Fruit fly (Drosophila melanogaster) whole organism, embryonic: ENCODE results near the gene CG31760.

Source experiments
- Bgb ChIP-seq: fragments of 200-800 bp; sonication (Bioruptor generic); IDR thresholded peaks from 2 replicates; pipeline ENCODE4 v1.3.6; 2022; ENCODE audit warnings: missing biosample characterization, missing genetic modification characterization; ENCODE audit not compliant: partially characterized antibody
- CG10209 ChIP-seq: fragments of 200-800 bp; sonication (Bioruptor generic); optimal IDR thresholded peaks from 3 replicates; lab custom pipeline; 2017; ENCODE audit warnings: missing biosample characterization, mild to moderate bottlenecking, missing genetic modification characterization, missing genetic modification reagents
- CG10366 ChIP-seq: fragments of 200-800 bp; sonication (Bioruptor generic); IDR thresholded peaks from 2 replicates; pipeline ENCODE4 v1.3.6; 2022; ENCODE audit warnings: missing biosample characterization, missing genetic modification characterization
- CG10543 ChIP-seq: fragments of 200-800 bp; sonication (Bioruptor generic); optimal IDR thresholded peaks from 3 replicates; lab custom pipeline; 2017; ENCODE audit warnings: missing biosample characterization, mild to moderate bottlenecking, missing genetic modification characterization, moderate library complexity
- CG11456 ChIP-seq: fragments of 200-800 bp; sonication (Bioruptor generic); IDR thresholded peaks from 3 replicates; pipeline ENCODE4 v1.3.6; 2022; ENCODE audit warnings: missing biosample characterization, missing genetic modification characterization
- CG12104 ChIP-seq: fragments of 200-800 bp; sonication (Bioruptor generic); optimal IDR thresholded peaks from 3 replicates; lab custom pipeline; 2016; ENCODE audit warnings: missing biosample characterization, missing genetic modification characterization
- CG12659 ChIP-seq: fragments of 200-800 bp; sonication (Bioruptor generic); optimal IDR thresholded peaks from 3 replicates; lab custom pipeline; 2017; ENCODE audit warnings: mild to moderate bottlenecking, missing biosample characterization, missing genetic modification reagents, missing genetic modification characterization
- CG15479 ChIP-seq: fragments of 200-800 bp; sonication (Bioruptor generic); optimal IDR thresholded peaks from 3 replicates; lab custom pipeline; 2019; ENCODE audit warnings: missing biosample characterization, mild to moderate bottlenecking, missing genetic modification characterization, moderate library complexity
- CG15696 ChIP-seq: fragments of 200-800 bp; sonication (Bioruptor generic); optimal IDR thresholded peaks from 2 replicates; lab custom pipeline; 2019; ENCODE audit warnings: missing biosample characterization, mild to moderate bottlenecking, missing genetic modification characterization, moderate library complexity
- CG16813 ChIP-seq: fragments of 200-800 bp; sonication (Bioruptor generic); IDR thresholded peaks from 3 replicates; pipeline ENCODE4 v1.3.6; 2022; ENCODE audit warnings: missing biosample characterization, missing genetic modification characterization; ENCODE audit not compliant: partially characterized antibody
- CG17186 ChIP-seq: fragments of 200-800 bp; sonication (Bioruptor generic); optimal IDR thresholded peaks from 3 replicates; lab custom pipeline; 2017; ENCODE audit warnings: missing biosample characterization, missing genetic modification reagents, missing genetic modification characterization
- CG2116 ChIP-seq: fragments of 200-800 bp; sonication (Bioruptor generic); optimal IDR thresholded peaks from 3 replicates; lab custom pipeline; 2018; ENCODE audit warnings: missing biosample characterization, mild to moderate bottlenecking, missing genetic modification characterization
- CG2678 ChIP-seq: fragments of 200-800 bp; sonication (Bioruptor generic); optimal IDR thresholded peaks from 3 replicates; lab custom pipeline; 2019; ENCODE audit warnings: missing biosample characterization, mild to moderate bottlenecking, missing genetic modification characterization, moderate library complexity
- CG32772 ChIP-seq: fragments of 200-800 bp; sonication (Bioruptor generic); IDR thresholded peaks from 2 replicates; pipeline ENCODE4 v1.3.6; 2022; ENCODE audit warnings: missing biosample characterization, missing genetic modification characterization
- CG3726 ChIP-seq: fragments of 200-800 bp; sonication (Bioruptor generic); IDR thresholded peaks from 3 replicates; pipeline ENCODE4, ENCODE4 v1.3.6; 2022; ENCODE audit warnings: missing biosample characterization, missing genetic modification characterization
- CG4424 ChIP-seq: fragments of 200-800 bp; sonication (Bioruptor generic); optimal IDR thresholded peaks from 3 replicates; lab custom pipeline; 2016; ENCODE audit warnings: missing biosample characterization, missing genetic modification characterization
- CG8388 ChIP-seq: fragments of 200-800 bp; sonication (Bioruptor generic); optimal IDR thresholded peaks from 2 replicates; lab custom pipeline; 2019; ENCODE audit warnings: missing biosample characterization, mild to moderate bottlenecking, missing genetic modification characterization, moderate library complexity
- CG9932 ChIP-seq: fragments of 200-800 bp; sonication (Bioruptor generic); IDR thresholded peaks from 2 replicates; pipeline ENCODE4 v1.3.6; 2022; ENCODE audit warnings: missing biosample characterization, missing genetic modification characterization
- CkIIα-i1 ChIP-seq: fragments of 200-800 bp; sonication (Bioruptor generic); IDR thresholded peaks from 2 replicates; pipeline ENCODE4 v1.3.6; 2022; ENCODE audit warnings: missing biosample characterization, missing genetic modification characterization
- D ChIP-seq, 2 experiments: fragments of 200-800 bp in 1 of 2; fragments of >200 bp in 1 of 2; sonication (Bioruptor generic) in 1 of 2; optimal IDR thresholded peaks; 2 replicates in 1 of 2; 3 replicates in 1 of 2; lab custom pipeline; 2017; ENCODE audit warnings: mild to moderate bottlenecking in 1 of 2, missing biosample characterization in 1 of 2, missing genetic modification characterization in 1 of 2, missing genetic modification reagents in 1 of 2
- Dp ChIP-seq: fragments of 200-800 bp; sonication (Bioruptor generic); optimal IDR thresholded peaks from 2 replicates; lab custom pipeline; 2018; ENCODE audit warnings: missing biosample characterization, mild to moderate bottlenecking, missing genetic modification characterization, moderate library complexity
- E2f2 ChIP-seq: fragments of 200-800 bp; sonication (Bioruptor generic); IDR thresholded peaks from 2 replicates; pipeline ENCODE4 v1.3.6; 2022; ENCODE audit warnings: missing biosample characterization, missing genetic modification characterization
- Ets97D ChIP-seq: fragments of 200-800 bp; sonication (Bioruptor generic); optimal IDR thresholded peaks from 3 replicates; lab custom pipeline; 2016; ENCODE audit warnings: missing biosample characterization, missing genetic modification characterization
- Hsf ChIP-seq: fragments of 200-800 bp; sonication (Bioruptor generic); optimal IDR thresholded peaks from 3 replicates; lab custom pipeline; 2016; ENCODE audit warnings: missing biosample characterization, missing genetic modification characterization
- Lhr ChIP-seq: fragments of 200-800 bp; sonication (Bioruptor generic); optimal IDR thresholded peaks from 3 replicates; lab custom pipeline; 2017; ENCODE audit warnings: mild to moderate bottlenecking, missing biosample characterization, missing genetic modification reagents, missing genetic modification characterization
- MESR4 ChIP-seq: fragments of 200-800 bp; sonication (Bioruptor generic); optimal IDR thresholded peaks from 2 replicates; lab custom pipeline; 2018; ENCODE audit warnings: missing biosample characterization, mild to moderate bottlenecking, missing genetic modification characterization, moderate library complexity
- Med ChIP-seq: fragments of 200-800 bp; sonication (Bioruptor generic); peaks from one replicate; lab custom pipeline; 2016; ENCODE audit warnings: missing biosample characterization, missing genetic modification characterization, mild to moderate bottlenecking, inconsistent platforms, moderate library complexity
- NFAT ChIP-seq: fragments of 200-800 bp; sonication (Bioruptor generic); IDR thresholded peaks from 2 replicates; pipeline ENCODE4 v1.3.6; 2022; ENCODE audit warnings: missing biosample characterization, missing genetic modification characterization
- Pdp1 ChIP-seq, 2 experiments: fragments of 200-800 bp; sonication (Bioruptor generic); optimal IDR thresholded peaks; 3 replicates each; lab custom pipeline; 2016; ENCODE audit warnings: missing biosample characterization in 2 of 2, missing genetic modification characterization in 2 of 2, mild to moderate bottlenecking in 1 of 2, moderate library complexity in 1 of 2
- Ravus ChIP-seq: fragments of 200-800 bp; sonication (Bioruptor generic); IDR thresholded peaks from 2 replicates; pipeline ENCODE4 v1.3.6; 2022; ENCODE audit warnings: missing biosample characterization, missing genetic modification characterization
- Rfx ChIP-seq: fragments of 200-800 bp; sonication (Bioruptor generic); IDR thresholded peaks from 2 replicates; pipeline ENCODE4 v1.3.6; 2022; ENCODE audit warnings: missing biosample characterization, missing genetic modification characterization
- Sin3A ChIP-seq: fragments of >200 bp; optimal IDR thresholded peaks from 2 replicates; lab custom pipeline; 2018
- TFAM ChIP-seq: fragments of 200-800 bp; sonication (Bioruptor generic); optimal IDR thresholded peaks from 2 replicates; lab custom pipeline; 2017; ENCODE audit warnings: missing biosample characterization, missing genetic modification characterization, inconsistent platforms
- Vsx1 ChIP-seq: fragments of 200-800 bp; sonication (Bioruptor generic); optimal IDR thresholded peaks from 2 replicates; lab custom pipeline; 2017; ENCODE audit warnings: missing biosample characterization, mild to moderate bottlenecking, missing genetic modification characterization, missing genetic modification reagents
- YL-1 ChIP-seq: fragments of 200-800 bp; sonication (Bioruptor generic); optimal IDR thresholded peaks from 3 replicates; lab custom pipeline; 2017; ENCODE audit warnings: missing biosample characterization, mild to moderate bottlenecking, missing genetic modification characterization
- en ChIP-seq: fragments of 200-800 bp; sonication (Bioruptor generic); optimal IDR thresholded peaks from 2 replicates; lab custom pipeline; 2016; ENCODE audit warnings: missing biosample characterization, missing genetic modification characterization
- eyg ChIP-seq: fragments of 200-800 bp; sonication (Bioruptor generic); optimal IDR thresholded peaks from 3 replicates; lab custom pipeline; 2016; ENCODE audit warnings: missing biosample characterization, missing genetic modification characterization
- h ChIP-seq: fragments of >200 bp; optimal IDR thresholded peaks from 2 replicates; lab custom pipeline; 2017
- hkb ChIP-seq, 2 experiments: fragments of 200-800 bp in 1 of 2; fragments of >200 bp in 1 of 2; sonication (Bioruptor generic) in 1 of 2; IDR thresholded peaks in 1 of 2; optimal IDR thresholded peaks in 1 of 2; 2 replicates each; pipeline versions ENCODE4 v1.3.6 to Lab custom; 2017 to 2022; ENCODE audit warnings: missing biosample characterization in 1 of 2, missing genetic modification characterization in 1 of 2
- hth ChIP-seq: fragments of >200 bp; optimal IDR thresholded peaks from 2 replicates; lab custom pipeline; 2017; ENCODE audit warnings: inconsistent platforms
- kah ChIP-seq: fragments of 200-800 bp; sonication (Bioruptor generic); optimal IDR thresholded peaks from 2 replicates; lab custom pipeline; 2018; ENCODE audit warnings: missing biosample characterization, mild to moderate bottlenecking, missing genetic modification characterization
- kni ChIP-seq: fragments of 200-800 bp; sonication (Bioruptor generic); optimal IDR thresholded peaks from 3 replicates; lab custom pipeline; 2017; ENCODE audit warnings: mild to moderate bottlenecking, missing biosample characterization, missing genetic modification reagents, missing genetic modification characterization
- lmd ChIP-seq: fragments of 200-800 bp; sonication (Bioruptor generic); IDR thresholded peaks from 2 replicates; pipeline ENCODE4 v1.3.6; 2022; ENCODE audit warnings: missing biosample characterization, missing genetic modification characterization
- nmo ChIP-seq: fragments of 200-800 bp; sonication (Bioruptor generic); optimal IDR thresholded peaks from 2 replicates; lab custom pipeline; 2018; ENCODE audit warnings: missing biosample characterization, mild to moderate bottlenecking, missing genetic modification characterization, moderate library complexity
- pho ChIP-seq: fragments of 200-800 bp; sonication (Bioruptor generic); optimal IDR thresholded peaks from 2 replicates; lab custom pipeline; 2016; ENCODE audit warnings: missing biosample characterization, missing genetic modification characterization
- rib ChIP-seq: fragments of 200-800 bp; sonication (Bioruptor generic); IDR thresholded peaks from 2 replicates; pipeline ENCODE4 v1.3.6; 2022; ENCODE audit warnings: missing biosample characterization, missing genetic modification characterization
- sd ChIP-seq: fragments of 200-800 bp; sonication (Bioruptor generic); optimal IDR thresholded peaks from 3 replicates; lab custom pipeline; 2018; ENCODE audit warnings: missing biosample characterization, mild to moderate bottlenecking, missing genetic modification characterization, moderate library complexity
- slbo ChIP-seq: fragments of 200-800 bp; sonication (Bioruptor generic); IDR thresholded peaks from 2 replicates; pipeline ENCODE4 v1.3.6; 2022; ENCODE audit warnings: missing biosample characterization, missing genetic modification characterization
- sna ChIP-seq: fragments of 200-800 bp; sonication (Bioruptor generic); IDR thresholded peaks from 2 replicates; pipeline ENCODE4 v1.3.6; 2022; ENCODE audit warnings: missing biosample characterization, missing genetic modification characterization; ENCODE audit not compliant: partially characterized antibody
- ssp ChIP-seq: fragments of 200-800 bp; sonication (Bioruptor generic); IDR thresholded peaks from 2 replicates; pipeline ENCODE4 v1.3.6; 2022; ENCODE audit warnings: missing biosample characterization, missing genetic modification characterization
- zen ChIP-seq: fragments of 200-800 bp; sonication (Bioruptor generic); optimal IDR thresholded peaks from 3 replicates; lab custom pipeline; 2018; ENCODE audit warnings: missing biosample characterization, mild to moderate bottlenecking, missing genetic modification characterization, moderate library complexity

CG31760 gene

DNA sequence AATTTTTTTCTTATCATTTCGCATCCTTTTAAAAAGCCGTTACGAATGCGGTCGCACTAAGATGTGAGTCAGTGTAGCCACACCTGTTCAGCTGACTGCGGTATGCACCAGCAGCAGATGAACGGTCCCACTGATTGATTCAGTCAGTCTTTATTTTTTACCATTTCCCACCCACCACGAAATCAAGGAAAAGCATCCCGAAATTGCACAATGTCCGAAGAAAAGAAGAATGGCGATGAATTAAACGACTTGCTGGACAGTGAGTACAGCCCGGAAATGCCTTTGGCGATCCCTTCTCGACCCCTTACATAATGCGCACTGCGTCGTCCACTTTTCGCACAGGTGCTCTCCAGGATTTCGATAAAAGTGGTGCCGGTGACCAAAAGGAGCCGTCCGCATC, 48.9 kb upstream of the CG31760 start (continued):
- TF ChIP-seq eyg (GFP tag; lab: Kevin White, UChicago) (no peak), nmo (GFP tag; lab: Kevin White, UChicago) (peak; percentile 32), slbo (GFP tag; lab: Robert Waterston, UW) (no peak), D (optimal IDR thresholded peaks at IDR 0.05; lab: Kevin White, UChicago) (no peak), D (GFP tag; optimal IDR thresholded peaks at IDR 0.05; lab: Kevin White, UChicago) (no peak), CG11456 (GFP tag; lab: Robert Waterston, UW) (no peak), kah (peak; percentile 0), hkb (optimal IDR thresholded peaks at IDR 0.05; lab: Kevin White, UChicago) (no peak), hkb (GFP tag; IDR thresholded peaks at IDR 0.05; lab: Robert Waterston, UW) (0 out of 2 replicates have a peak, but pooled peaks have one; percentile 9), CG9932 (GFP tag; lab: Robert Waterston, UW) (no peak), CG4424 (GFP tag; lab: Kevin White, UChicago) (no peak), Rfx (GFP tag; lab: Robert Waterston, UW) (peak; percentile 15; the same call in 1 of the 2 replicates), en (no peak), YL-1 (GFP tag; lab: Kevin White, UChicago) (peak; percentile 72), Bgb (GFP tag; lab: Robert Waterston, UW) (peak; percentile 56), Hsf (GFP tag; lab: Kevin White, UChicago) (no peak), CG16813 (GFP tag; lab: Robert Waterston, UW) (no peak), Sin3A (peak; percentile 24), Med (GFP tag; lab: Kevin White, UChicago) (peak; percentile 53), hth (lab: Kevin White, UChicago) (no peak), sna (no peak), sd (tag; lab: Kevin White, UChicago) (no peak), Vsx1 (GFP tag; lab: Kevin White, UChicago) (no peak), Dp (GFP tag; lab: Kevin White, UChicago) (peak; percentile 75), CG12104 (no peak), NFAT (GFP tag; lab: Robert Waterston, UW) (no peak), zen (tag; lab: Kevin White, UChicago) (peak; percentile 7), Ets97D (peak; percentile 84), rib (GFP tag; lab: Robert Waterston, UW) (no peak), ssp (peak; percentile 43), CG2678 (tag; lab: Kevin White, UChicago) (no peak), CkIIα-i1 (GFP tag; lab: Robert Waterston, UW) (no peak), E2f2 (GFP tag; lab: Robert Waterston, UW) (peak; percentile 77), h (no peak), CG10366 (GFP tag; lab: Robert Waterston, UW) (no peak), kni (GFP tag; lab: Kevin White, UChicago) (no peak), Ravus (GFP tag; lab: Robert Waterston, UW) (no peak), CG12659 (peak; percentile 51), lmd (GFP tag; lab: Robert Waterston, UW) (no peak), CG15479 (no peak), pho (peak; percentile 1), CG2116 (GFP tag; lab: Kevin White, UChicago) (peak; percentile 48), CG8388 (GFP tag; lab: Kevin White, UChicago) (no peak), Lhr (GFP tag; lab: Kevin White, UChicago) (peak; percentile 64), CG15696 (tag; lab: Kevin White, UChicago) (no peak), CG10209 (GFP tag; lab: Kevin White, UChicago) (no peak), MESR4 (GFP tag; lab: Kevin White, UChicago) (peak; percentile 78), CG3726 (GFP tag; lab: Robert Waterston, UW) (no peak), CG32772 (no peak), CG17186 (GFP tag; lab: Kevin White, UChicago) (peak; percentile 33), Pdp1 (GFP tag; optimal IDR thresholded peaks at IDR 0.05; lab: Kevin White, UChicago) (peak in 1 of 2 experiments; percentile 89), CG10543 (GFP tag; lab: Kevin White, UChicago) (no peak), TFAM (GFP tag; lab: Kevin White, UChicago) (no peak)
